3 fruit fly cellular contexts compared by ENCODE assay signal in the genomic region with DNA sequence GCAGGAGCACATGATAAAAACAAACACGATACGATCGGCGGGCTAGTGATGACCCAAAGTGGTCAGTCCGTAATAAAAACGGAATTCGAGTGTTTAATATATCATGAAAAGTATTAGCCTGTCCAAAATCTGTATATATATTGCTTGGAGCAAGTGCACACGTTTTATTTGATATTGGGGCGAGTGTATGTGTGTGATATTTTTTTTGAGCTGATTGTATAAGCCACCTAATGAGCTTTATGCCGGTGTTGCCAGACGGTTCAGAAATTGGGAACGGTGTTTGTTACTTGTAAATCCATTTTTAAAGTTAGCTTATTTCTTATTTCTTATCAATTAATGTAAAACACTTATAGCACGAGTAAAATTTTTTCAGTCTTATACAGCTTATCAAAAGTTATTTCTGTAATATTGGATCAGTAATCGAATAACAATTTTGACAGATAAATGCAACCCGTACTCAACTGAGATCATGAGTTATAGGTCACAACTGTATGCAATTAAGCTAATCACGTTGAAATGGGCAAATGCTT.
TF ChIP-seq lines count a peak whose summit lies in the region.

No protein-coding gene starts in this region.

- no peak for TF ChIP-seq CTCF in whole organism, embryonic (GFP tag; optimal IDR thresholded peaks at IDR 0.05; lab: Kevin White, UChicago)

TF ChIP-seq in whole organism, embryonic, 481 proteins besides CTCF, POLR2A, EP300 and RAD21:
- TF ChIP-seq cg (GFP tag; optimal IDR thresholded peaks at IDR 0.05; lab: Kevin White, UChicago) (peak; percentile 45), bigmax (GFP tag; optimal IDR thresholded peaks at IDR 0.05; lab: Kevin White, UChicago) (no peak), sr (GFP tag; IDR thresholded peaks at IDR 0.05; lab: Robert Waterston, UW) (no peak), C15 (GFP tag; IDR thresholded peaks at IDR 0.05; lab: Robert Waterston, UW) (no peak), Lhr (GFP tag; optimal IDR thresholded peaks at IDR 0.05; lab: Kevin White, UChicago) (no peak), CG4360 (GFP tag; IDR thresholded peaks at IDR 0.05; lab: Robert Waterston, UW) (no peak), CG11560 (tag; IDR thresholded peaks at IDR 0.05; lab: Robert Waterston, UW) (no peak), CG12769 (tag; optimal IDR thresholded peaks at IDR 0.05; lab: Kevin White, UChicago) (peak; percentile 22), CG5245 (GFP tag; optimal IDR thresholded peaks at IDR 0.05; lab: Kevin White, UChicago) (no peak), otp (GFP tag; IDR thresholded peaks at IDR 0.05; lab: Robert Waterston, UW) (no peak), Antp (GFP tag; optimal IDR thresholded peaks at IDR 0.05; lab: Kevin White, UChicago) (no peak), tio (GFP tag; optimal IDR thresholded peaks at IDR 0.05; lab: Kevin White, UChicago) (no peak), CG3847 (GFP tag; IDR thresholded peaks at IDR 0.05; lab: Robert Waterston, UW) (no peak), CG3281 (GFP tag; optimal IDR thresholded peaks at IDR 0.05; lab: Kevin White, UChicago) (no peak), grn (GFP tag; optimal IDR thresholded peaks at IDR 0.05; lab: Kevin White, UChicago) (peak; percentile 71), sens (GFP tag; lab: Kevin White, UChicago) (peak; percentile 86), CG7963 (GFP tag; IDR thresholded peaks at IDR 0.05; lab: Robert Waterston, UW; ENCODE audit: partially characterized antibody) (no peak), Pdp1 (GFP tag; optimal IDR thresholded peaks at IDR 0.05; lab: Kevin White, UChicago) (peak in 1 of 2 experiments; percentile 93), Med (GFP tag; lab: Kevin White, UChicago) (peak; percentile 6), ewg (GFP tag; optimal IDR thresholded peaks at IDR 0.05; lab: Kevin White, UChicago) (no peak), CG15514 (GFP tag; optimal IDR thresholded peaks at IDR 0.05; lab: Kevin White, UChicago) (no peak), eve (GFP tag; optimal IDR thresholded peaks at IDR 0.05; lab: Kevin White, UChicago) (peak in 1 of 2 experiments; percentile 78), GATAe (GFP tag; conservative IDR thresholded peaks at IDR 0.05; lab: Robert Waterston, UW) (no peak), Sry-δ (GFP tag; optimal IDR thresholded peaks at IDR 0.05; lab: Kevin White, UChicago) (peak; percentile 9), Hr51 (GFP tag; optimal IDR thresholded peaks at IDR 0.05; lab: Kevin White, UChicago) (peak in 1 of 2 experiments; percentile 10), Mad (GFP tag; optimal IDR thresholded peaks at IDR 0.05; lab: Kevin White, UChicago) (no peak), gt (GFP tag; IDR thresholded peaks at IDR 0.05; lab: Robert Waterston, UW) (no peak)

TF ChIP-seq in whole organism, prepupa, 60 proteins besides CTCF, POLR2A, EP300 and RAD21:
- TF ChIP-seq svp (GFP tag; lab: Kevin White, UChicago) (peak; percentile 60), pdm3 (GFP tag; optimal IDR thresholded peaks at IDR 0.05; lab: Kevin White, UChicago) (no peak), CG6276 (GFP tag; optimal IDR thresholded peaks at IDR 0.05; lab: Kevin White, UChicago) (no peak), CG6792 (GFP tag; optimal IDR thresholded peaks at IDR 0.05; lab: Kevin White, UChicago) (no peak), CG1621 (tag; optimal IDR thresholded peaks at IDR 0.05; lab: Kevin White, UChicago) (no peak), Eip75B (GFP tag; optimal IDR thresholded peaks at IDR 0.05; lab: Kevin White, UChicago) (no peak), CG9139 (GFP tag; optimal IDR thresholded peaks at IDR 0.05; lab: Kevin White, UChicago) (no peak)

TF ChIP-seq in whole organism, wandering third instar larva, 38 proteins besides CTCF, POLR2A, EP300 and RAD21:
- TF ChIP-seq Jra (GFP tag; optimal IDR thresholded peaks at IDR 0.05; lab: Kevin White, UChicago) (no peak), fru (GFP tag; optimal IDR thresholded peaks at IDR 0.05; lab: Kevin White, UChicago) (peak; percentile 17), woc (GFP tag; optimal IDR thresholded peaks at IDR 0.05; lab: Kevin White, UChicago) (peak; percentile 33)
